Fruit fly (Drosophila melanogaster) whole organism, prepupa: ENCODE data around the gene Trf4-2.

ENCODE experiments used
- Blimp-1 ChIP-seq: fragments of 200-800 bp; sonication (Bioruptor generic); optimal IDR thresholded peaks from 3 replicates; lab custom pipeline; 2017; ENCODE audit warnings: missing biosample characterization, missing genetic modification characterization, mild to moderate bottlenecking, moderate library complexity, missing genetic modification reagents
- CG10631 ChIP-seq: fragments of 200-800 bp; sonication (Bioruptor generic); optimal IDR thresholded peaks from 2 replicates; lab custom pipeline; 2016; ENCODE audit warnings: missing biosample characterization, missing genetic modification characterization
- CG10669 ChIP-seq: fragments of 200-800 bp; sonication (Bioruptor generic); optimal IDR thresholded peaks from 3 replicates; lab custom pipeline; 2018; ENCODE audit warnings: missing biosample characterization, mild to moderate bottlenecking, missing genetic modification characterization, moderate library complexity
- CG11902 ChIP-seq: fragments of 200-800 bp; sonication (Bioruptor generic); optimal IDR thresholded peaks from 3 replicates; lab custom pipeline; 2016; ENCODE audit warnings: missing biosample characterization, missing genetic modification characterization
- CG15336 ChIP-seq: fragments of 200-800 bp; sonication (Bioruptor generic); IDR thresholded peaks from 2 replicates; pipeline ENCODE4 v1.3.6; 2022; ENCODE audit warnings: missing biosample characterization, missing genetic modification characterization
- CG1621 ChIP-seq: fragments of 200-800 bp; sonication (Bioruptor generic); optimal IDR thresholded peaks from 3 replicates; lab custom pipeline; 2018; ENCODE audit warnings: missing biosample characterization, mild to moderate bottlenecking, missing genetic modification characterization
- CG3032 ChIP-seq: fragments of 200-800 bp; optimal IDR thresholded peaks from 2 replicates; lab custom pipeline; 2019; ENCODE audit warnings: missing biosample characterization, mild to moderate bottlenecking, missing genetic modification characterization, moderate library complexity
- CG31627 ChIP-seq: fragments of 200-800 bp; sonication (Bioruptor generic); optimal IDR thresholded peaks from 3 replicates; lab custom pipeline; 2016; ENCODE audit warnings: missing biosample characterization, missing genetic modification characterization
- CG32006 ChIP-seq: fragments of 200-800 bp; sonication (Bioruptor generic); optimal IDR thresholded peaks from 3 replicates; lab custom pipeline; 2017; ENCODE audit warnings: missing biosample characterization, mild to moderate bottlenecking, missing genetic modification characterization
- CG34406 ChIP-seq: fragments of 200-800 bp; sonication (Bioruptor generic); optimal IDR thresholded peaks from 3 replicates; lab custom pipeline; 2016; ENCODE audit warnings: missing biosample characterization, missing genetic modification characterization
- CG4318 ChIP-seq: fragments of 200-800 bp; sonication (Bioruptor generic); optimal IDR thresholded peaks from 3 replicates; lab custom pipeline; 2017; ENCODE audit warnings: missing biosample characterization, mild to moderate bottlenecking, missing genetic modification characterization
- CG6163 ChIP-seq: fragments of 200-800 bp; sonication (Bioruptor generic); IDR thresholded peaks from 3 replicates; pipeline ENCODE4 v1.3.6; 2022; ENCODE audit warnings: missing biosample characterization, missing genetic modification characterization
- CG6276 ChIP-seq: fragments of 200-800 bp; sonication (Bioruptor generic); optimal IDR thresholded peaks from 2 replicates; lab custom pipeline; 2017; ENCODE audit warnings: missing biosample characterization, mild to moderate bottlenecking, missing genetic modification characterization
- CG6792 ChIP-seq: fragments of 200-800 bp; sonication (Bioruptor generic); optimal IDR thresholded peaks from 3 replicates; lab custom pipeline; 2016; ENCODE audit warnings: missing biosample characterization, missing genetic modification characterization
- CG6808 ChIP-seq: fragments of 200-800 bp; sonication (Bioruptor generic); optimal IDR thresholded peaks from 3 replicates; lab custom pipeline; 2017; ENCODE audit warnings: missing biosample characterization, missing genetic modification characterization, mild to moderate bottlenecking, moderate library complexity, missing genetic modification reagents
- CG6854 ChIP-seq: fragments of 200-800 bp; sonication (Bioruptor generic); optimal IDR thresholded peaks from 2 replicates; lab custom pipeline; 2017; ENCODE audit warnings: missing biosample characterization, mild to moderate bottlenecking, missing genetic modification characterization
- CG8319 ChIP-seq: fragments of 200-800 bp; sonication (Bioruptor generic); optimal IDR thresholded peaks from 3 replicates; lab custom pipeline; 2016; ENCODE audit warnings: missing biosample characterization, missing genetic modification characterization
- Eip75B ChIP-seq: fragments of 200-800 bp; sonication (Bioruptor generic); optimal IDR thresholded peaks from 3 replicates; lab custom pipeline; 2016; ENCODE audit warnings: missing biosample characterization, missing genetic modification characterization
- Eip78C ChIP-seq: fragments of 200-800 bp; sonication (Bioruptor generic); peaks from one replicate; lab custom pipeline; 2016; ENCODE audit warnings: missing biosample characterization, missing genetic modification characterization
- Ets21C ChIP-seq: fragments of 200-800 bp; sonication (Bioruptor generic); optimal IDR thresholded peaks from 3 replicates; lab custom pipeline; 2016; ENCODE audit warnings: missing biosample characterization, missing genetic modification characterization
- Ets96B ChIP-seq: fragments of 200-800 bp; optimal IDR thresholded peaks from 2 replicates; lab custom pipeline; 2019; ENCODE audit warnings: missing biosample characterization, mild to moderate bottlenecking, missing genetic modification characterization, moderate library complexity
- Gug ChIP-seq: fragments of 200-800 bp; sonication (Bioruptor generic); IDR thresholded peaks from 2 replicates; pipeline ENCODE4 v1.3.6; 2022; ENCODE audit warnings: missing biosample characterization, missing genetic modification characterization
- Hr38 ChIP-seq: sonication (Bioruptor generic); optimal IDR thresholded peaks from 2 replicates; lab custom pipeline; 2016; ENCODE audit warnings: missing biosample characterization, missing genetic modification characterization
- Hr39 ChIP-seq: fragments of 200-800 bp; sonication (Bioruptor generic); optimal IDR thresholded peaks from 2 replicates; lab custom pipeline; 2016; ENCODE audit warnings: missing biosample characterization, missing genetic modification characterization
- Hr4 ChIP-seq: fragments of 200-800 bp; sonication (Bioruptor generic); optimal IDR thresholded peaks from 3 replicates; lab custom pipeline; 2016; ENCODE audit warnings: missing biosample characterization, missing genetic modification characterization
- Lpt ChIP-seq: fragments of 200-800 bp; sonication (Bioruptor generic); optimal IDR thresholded peaks from 3 replicates; lab custom pipeline; 2016; ENCODE audit warnings: missing biosample characterization, missing genetic modification characterization
- Smox ChIP-seq: fragments of 200-800 bp; sonication (Bioruptor generic); optimal IDR thresholded peaks from 3 replicates; lab custom pipeline; 2016; ENCODE audit warnings: missing biosample characterization, missing genetic modification characterization
- Sox14 ChIP-seq: fragments of 200-800 bp; sonication (Bioruptor generic); optimal IDR thresholded peaks from 3 replicates; lab custom pipeline; 2016; ENCODE audit warnings: missing biosample characterization, missing genetic modification characterization
- Sox15 ChIP-seq: fragments of 200-800 bp; sonication (Bioruptor generic); optimal IDR thresholded peaks from 3 replicates; lab custom pipeline; 2016; ENCODE audit warnings: missing biosample characterization, missing genetic modification characterization
- achi ChIP-seq: fragments of 200-800 bp; sonication (Bioruptor generic); optimal IDR thresholded peaks from 3 replicates; lab custom pipeline; 2016; ENCODE audit warnings: missing biosample characterization, missing genetic modification characterization
- acj6 ChIP-seq: fragments of 200-800 bp; sonication (Bioruptor generic); optimal IDR thresholded peaks from 3 replicates; lab custom pipeline; 2016; ENCODE audit warnings: missing biosample characterization, missing genetic modification characterization
- cyc ChIP-seq: fragments of 200-800 bp; sonication (Bioruptor generic); optimal IDR thresholded peaks from 3 replicates; lab custom pipeline; 2016; ENCODE audit warnings: missing biosample characterization, missing genetic modification characterization
- dsx ChIP-seq: fragments of 200-800 bp; optimal IDR thresholded peaks from 3 replicates; lab custom pipeline; 2019; ENCODE audit warnings: missing biosample characterization, mild to moderate bottlenecking, missing genetic modification characterization, moderate library complexity; ENCODE audit not compliant: poor library complexity, severe bottlenecking
- esn ChIP-seq: fragments of 200-800 bp; sonication (Bioruptor generic); optimal IDR thresholded peaks from 2 replicates; lab custom pipeline; 2016; ENCODE audit warnings: missing biosample characterization, mild to moderate bottlenecking, missing genetic modification characterization, moderate library complexity
- fd85E ChIP-seq: fragments of 200-800 bp; sonication (Bioruptor generic); optimal IDR thresholded peaks from 3 replicates; lab custom pipeline; 2016; ENCODE audit warnings: missing biosample characterization, missing genetic modification characterization
- fkh ChIP-seq: fragments of 200-800 bp; sonication (Bioruptor generic); optimal IDR thresholded peaks from 3 replicates; lab custom pipeline; 2017; ENCODE audit warnings: missing biosample characterization, mild to moderate bottlenecking, missing genetic modification characterization, moderate library complexity
- lz ChIP-seq: fragments of 200-800 bp; sonication (Bioruptor generic); optimal IDR thresholded peaks from 3 replicates; lab custom pipeline; 2016; ENCODE audit warnings: missing biosample characterization, missing genetic modification characterization
- net ChIP-seq: fragments of 200-800 bp; sonication (Bioruptor generic); optimal IDR thresholded peaks from 3 replicates; lab custom pipeline; 2016; ENCODE audit warnings: missing biosample characterization, missing genetic modification characterization
- pdm3 ChIP-seq: fragments of 200-800 bp; sonication (Bioruptor generic); optimal IDR thresholded peaks from 3 replicates; lab custom pipeline; 2016; ENCODE audit warnings: missing biosample characterization, missing genetic modification characterization
- salr ChIP-seq, 2 experiments: fragments of 200-800 bp; sonication (Bioruptor generic); optimal IDR thresholded peaks; 3 replicates each; lab custom pipeline; 2016 to 2018; ENCODE audit warnings: missing biosample characterization in 2 of 2, missing genetic modification characterization in 2 of 2, mild to moderate bottlenecking in 1 of 2
- spab ChIP-seq: fragments of 200-800 bp; sonication (Bioruptor generic); optimal IDR thresholded peaks from 2 replicates; lab custom pipeline; 2017; ENCODE audit warnings: missing biosample characterization, mild to moderate bottlenecking, missing genetic modification characterization, missing genetic modification reagents
- ss ChIP-seq, 2 experiments: fragments of 200-800 bp; sonication (Bioruptor generic); optimal IDR thresholded peaks; 2 replicates in 1 of 2; 3 replicates in 1 of 2; lab custom pipeline; 2017 to 2018; ENCODE audit warnings: mild to moderate bottlenecking in 2 of 2, missing biosample characterization in 2 of 2, missing genetic modification characterization in 2 of 2, moderate library complexity in 1 of 2
- svp ChIP-seq: fragments of 200-800 bp; sonication (Bioruptor generic); peaks from one replicate; lab custom pipeline; 2016; ENCODE audit warnings: missing biosample characterization, missing genetic modification characterization
- topi ChIP-seq: fragments of 200-800 bp; sonication (Bioruptor generic); optimal IDR thresholded peaks from 3 replicates; lab custom pipeline; 2016; ENCODE audit warnings: missing biosample characterization, missing genetic modification characterization
- vri ChIP-seq: fragments of 200-800 bp; sonication (Bioruptor generic); optimal IDR thresholded peaks from 3 replicates; lab custom pipeline; 2016; ENCODE audit warnings: missing biosample characterization, mild to moderate bottlenecking, missing genetic modification characterization

The Trf4-2 gene

dm6 chr3R:24938049-24938448 is 13.0 kb downstream of the Trf4-2 start, which contains the start of gene Osbp:
Gene Osbp (minus strand): TSS chr3R:24938222.
- TF ChIP-seq svp (GFP tag; lab: Kevin White, UChicago) (peak; percentile 76), Smox (GFP tag; lab: Kevin White, UChicago) (no peak), CG6854 (GFP tag; lab: Kevin White, UChicago) (no peak), esn (GFP tag; lab: Kevin White, UChicago) (peak; percentile 4), CG4318 (no peak), Lpt (GFP tag; lab: Kevin White, UChicago) (no peak), vri (GFP tag; lab: Kevin White, UChicago) (no peak), Hr4 (GFP tag; lab: Kevin White, UChicago) (no peak), Eip78C (GFP tag; lab: Kevin White, UChicago) (peak; percentile 60), Sox14 (GFP tag; lab: Kevin White, UChicago) (peak; percentile 43), CG34406 (GFP tag; lab: Kevin White, UChicago) (no peak), CG6163 (GFP tag; lab: Robert Waterston, UW) (0 out of 3 replicates have a peak, but pooled peaks have one; percentile 19), CG31627 (GFP tag; lab: Kevin White, UChicago) (no peak), CG1621 (tag; lab: Kevin White, UChicago) (peak; percentile 21)

- TF ChIP-seq pdm3 (GFP tag; lab: Kevin White, UChicago): no peak
- no peak for TF ChIP-seq Hr38 (GFP tag; lab: Kevin White, UChicago)
- no peak for TF ChIP-seq CG11902 (GFP tag; lab: Kevin White, UChicago)
- TF ChIP-seq acj6 (GFP tag; lab: Kevin White, UChicago): no peak
- TF ChIP-seq CG10631 (GFP tag; lab: Kevin White, UChicago): no peak
- no peak for TF ChIP-seq achi (GFP tag; lab: Kevin White, UChicago)
- no peak for TF ChIP-seq CG34406 (GFP tag; lab: Kevin White, UChicago)
- peak; percentile 42 for TF ChIP-seq Sox14 (GFP tag; lab: Kevin White, UChicago)
- no peak for TF ChIP-seq net
- peak; percentile 66 for TF ChIP-seq esn (GFP tag; lab: Kevin White, UChicago)
- no peak for TF ChIP-seq CG6792 (GFP tag; lab: Kevin White, UChicago)
- TF ChIP-seq Gug (GFP tag; lab: Robert Waterston, UW): no peak
- TF ChIP-seq fkh (GFP tag; lab: Kevin White, UChicago): no peak
- no peak for TF ChIP-seq CG10669 (GFP tag; lab: Kevin White, UChicago)
- TF ChIP-seq lz (GFP tag; lab: Kevin White, UChicago): peak; percentile 54
- TF ChIP-seq CG15336: no peak
- TF ChIP-seq Lpt (GFP tag; lab: Kevin White, UChicago): no peak
- TF ChIP-seq fd85E (GFP tag; lab: Kevin White, UChicago): no peak
- no peak for TF ChIP-seq CG6854 (GFP tag; lab: Kevin White, UChicago)
- TF ChIP-seq CG8319 (GFP tag; lab: Kevin White, UChicago): no peak
- no peak for TF ChIP-seq CG32006 (GFP tag; lab: Kevin White, UChicago)
- TF ChIP-seq salr (GFP tag; optimal IDR thresholded peaks at IDR 0.05; lab: Kevin White, UChicago): no peak
- no peak for TF ChIP-seq cyc (GFP tag; lab: Kevin White, UChicago)
- TF ChIP-seq spab (GFP tag; lab: Kevin White, UChicago): no peak
- TF ChIP-seq Eip78C (GFP tag; lab: Kevin White, UChicago): peak; percentile 80
- TF ChIP-seq CG6276 (GFP tag; lab: Kevin White, UChicago): no peak
- TF ChIP-seq dsx (GFP tag; lab: Kevin White, UChicago): no peak
- peak; percentile 22 for TF ChIP-seq Ets96B (tag; lab: Kevin White, UChicago)
- TF ChIP-seq topi: peak; percentile 42
- no peak for TF ChIP-seq CG6808 (GFP tag; lab: Kevin White, UChicago)
- no peak for TF ChIP-seq Blimp-1
- TF ChIP-seq vri (GFP tag; lab: Kevin White, UChicago): no peak
- no peak for TF ChIP-seq Ets21C (GFP tag; lab: Kevin White, UChicago)
- peak; percentile 88 for TF ChIP-seq svp (GFP tag; lab: Kevin White, UChicago)
- peak; percentile 31 for TF ChIP-seq CG31627 (GFP tag; lab: Kevin White, UChicago)
- no peak for TF ChIP-seq ss (GFP tag; optimal IDR thresholded peaks at IDR 0.05; lab: Kevin White, UChicago)
- no peak for TF ChIP-seq Hr39 (GFP tag; lab: Kevin White, UChicago)
- TF ChIP-seq Sox15: no peak
- no peak for TF ChIP-seq CG3032 (tag; lab: Kevin White, UChicago)
- TF ChIP-seq CG6163 (GFP tag; lab: Robert Waterston, UW): no peak
- TF ChIP-seq Eip75B (GFP tag; lab: Kevin White, UChicago): no peak
These were observed 20.2 kb downstream of the Trf4-2 start, which contains the start of the genes ssh and Nmnat for dm6 chr3R:24944920-24945853. Gene ssh (minus strand): TSS chr3R:24944956. Gene Nmnat (plus strand): TSS chr3R:24945237.
